Fruit fly (Drosophila melanogaster) whole organism, embryonic: ENCODE data around the gene CG5246.

Experiments
- ATbp ChIP-seq: fragments of 200-800 bp; sonication (Bioruptor generic); optimal IDR thresholded peaks from 2 replicates; lab custom pipeline; 2017; ENCODE audit warnings: missing biosample characterization, mild to moderate bottlenecking, missing genetic modification characterization, missing genetic modification reagents
- Blimp-1 ChIP-seq: fragments of 200-800 bp; sonication (Bioruptor generic); optimal IDR thresholded peaks from 3 replicates; lab custom pipeline; 2018; ENCODE audit warnings: missing biosample characterization, missing genetic modification characterization, mild to moderate bottlenecking, moderate library complexity, missing genetic modification reagents
- CG10431 ChIP-seq: fragments of 200-800 bp; sonication (Bioruptor generic); optimal IDR thresholded peaks from 3 replicates; lab custom pipeline; 2018; ENCODE audit warnings: missing biosample characterization, mild to moderate bottlenecking, missing genetic modification characterization
- CG10565 ChIP-seq: fragments of 200-800 bp; sonication (Bioruptor generic); optimal IDR thresholded peaks from 3 replicates; lab custom pipeline; 2016; ENCODE audit warnings: missing biosample characterization, mild to moderate bottlenecking, missing genetic modification characterization
- CG11247 ChIP-seq: fragments of 200-800 bp; sonication (Bioruptor generic); IDR thresholded peaks from 2 replicates; pipeline ENCODE4 v1.3.6; 2022; ENCODE audit warnings: missing biosample characterization, missing genetic modification characterization
- CG14441 ChIP-seq: fragments of 200-800 bp; sonication (Bioruptor generic); IDR thresholded peaks from 2 replicates; pipeline ENCODE4 v1.3.6; 2022; ENCODE audit warnings: missing biosample characterization, missing genetic modification characterization
- CG17361 ChIP-seq: fragments of 200-800 bp; sonication (Bioruptor generic); IDR thresholded peaks from 3 replicates; pipeline ENCODE4 v1.3.6; 2022; ENCODE audit warnings: missing biosample characterization, missing genetic modification characterization
- CG17802 ChIP-seq: fragments of 200-800 bp; sonication (Bioruptor generic); optimal IDR thresholded peaks from 2 replicates; lab custom pipeline; 2018; ENCODE audit warnings: missing biosample characterization, mild to moderate bottlenecking, missing genetic modification characterization, moderate library complexity
- CG2129 ChIP-seq: fragments of 200-800 bp; sonication (Bioruptor generic); IDR thresholded peaks from 2 replicates; pipeline ENCODE4 v1.3.6; 2022; ENCODE audit warnings: missing biosample characterization, missing genetic modification characterization; ENCODE audit not compliant: partially characterized antibody
- CG31224 ChIP-seq: fragments of 200-800 bp; sonication (Bioruptor generic); IDR thresholded peaks from 2 replicates; pipeline ENCODE4 v1.3.6; 2022; ENCODE audit warnings: missing biosample characterization, missing genetic modification characterization
- CG31388 ChIP-seq: fragments of 200-800 bp; sonication (Bioruptor generic); optimal IDR thresholded peaks from 2 replicates; lab custom pipeline; 2016; ENCODE audit warnings: missing biosample characterization, missing genetic modification characterization
- CG34224 ChIP-seq: fragments of 200-800 bp; sonication (Bioruptor generic); IDR thresholded peaks from 3 replicates; pipeline ENCODE4 v1.3.6; 2022; ENCODE audit warnings: missing biosample characterization, missing genetic modification characterization; ENCODE audit not compliant: partially characterized antibody
- CG4360 ChIP-seq: fragments of 200-800 bp; sonication (Bioruptor generic); IDR thresholded peaks from 2 replicates; pipeline ENCODE4 v1.3.6; 2022; ENCODE audit warnings: missing biosample characterization, missing genetic modification characterization
- CG6175 ChIP-seq: fragments of 200-800 bp; sonication (Bioruptor generic); IDR thresholded peaks from 3 replicates; pipeline ENCODE4 v1.3.6; 2022; ENCODE audit warnings: missing biosample characterization, missing genetic modification characterization
- CG6254 ChIP-seq: fragments of 200-800 bp; sonication (Bioruptor generic); optimal IDR thresholded peaks from 3 replicates; lab custom pipeline; 2017; ENCODE audit warnings: mild to moderate bottlenecking, missing biosample characterization, missing genetic modification reagents, missing genetic modification characterization
- CG7745 ChIP-seq: fragments of 200-800 bp; sonication (Bioruptor generic); optimal IDR thresholded peaks from 2 replicates; lab custom pipeline; 2018; ENCODE audit warnings: missing biosample characterization, mild to moderate bottlenecking, missing genetic modification characterization, moderate library complexity
- CG8089 ChIP-seq: fragments of 200-800 bp; sonication (Bioruptor generic); optimal IDR thresholded peaks from 3 replicates; lab custom pipeline; 2016; ENCODE audit warnings: missing biosample characterization, missing genetic modification characterization
- CkIIα-i1 ChIP-seq: fragments of 200-800 bp; sonication (Bioruptor generic); IDR thresholded peaks from 2 replicates; pipeline ENCODE4 v1.3.6; 2022; ENCODE audit warnings: missing biosample characterization, missing genetic modification characterization
- CrebB ChIP-seq: fragments of 200-800 bp; sonication (Bioruptor generic); optimal IDR thresholded peaks from 3 replicates; lab custom pipeline; 2018; ENCODE audit warnings: missing biosample characterization, mild to moderate bottlenecking, missing genetic modification characterization
- D ChIP-seq, 2 experiments: fragments of 200-800 bp in 1 of 2; fragments of >200 bp in 1 of 2; sonication (Bioruptor generic) in 1 of 2; optimal IDR thresholded peaks; 2 replicates in 1 of 2; 3 replicates in 1 of 2; lab custom pipeline; 2017; ENCODE audit warnings: mild to moderate bottlenecking in 1 of 2, missing biosample characterization in 1 of 2, missing genetic modification characterization in 1 of 2, missing genetic modification reagents in 1 of 2
- Dip2 ChIP-seq: fragments of 200-800 bp; sonication (Bioruptor generic); IDR thresholded peaks from 2 replicates; pipeline ENCODE4 v1.3.6; 2022; ENCODE audit warnings: missing biosample characterization, missing genetic modification characterization
- Dll ChIP-seq: fragments of 200-800 bp; sonication (Bioruptor generic); IDR thresholded peaks from 4 replicates; pipeline ENCODE4 v1.3.6; 2022; ENCODE audit warnings: missing biosample characterization, missing genetic modification characterization; ENCODE audit not compliant: partially characterized antibody
- Ets65A ChIP-seq: fragments of 200-800 bp; sonication (Bioruptor generic); peaks from one replicate; lab custom pipeline; 2016; ENCODE audit warnings: missing biosample characterization, missing genetic modification characterization
- HLH4C ChIP-seq: fragments of 200-800 bp; sonication (Bioruptor generic); IDR thresholded peaks from 3 replicates; pipeline ENCODE4 v1.3.6; 2022; ENCODE audit warnings: missing biosample characterization, missing genetic modification characterization; ENCODE audit not compliant: partially characterized antibody
- Mrtf ChIP-seq: fragments of 200-800 bp; sonication (Bioruptor generic); IDR thresholded peaks from 3 replicates; pipeline ENCODE4 v1.3.6; 2022; ENCODE audit warnings: missing biosample characterization, missing genetic modification characterization
- NfI ChIP-seq: fragments of 200-800 bp; sonication (Bioruptor generic); optimal IDR thresholded peaks from 3 replicates; lab custom pipeline; 2018; ENCODE audit warnings: missing biosample characterization, mild to moderate bottlenecking, missing genetic modification characterization, moderate library complexity
- Opbp ChIP-seq: fragments of 200-800 bp; sonication (Bioruptor generic); IDR thresholded peaks from 3 replicates; pipeline ENCODE4 v1.3.6; 2022; ENCODE audit warnings: missing biosample characterization, missing genetic modification characterization; ENCODE audit not compliant: partially characterized antibody
- Ssrp ChIP-seq: fragments of 200-800 bp; sonication (Bioruptor generic); optimal IDR thresholded peaks from 2 replicates; lab custom pipeline; 2018; ENCODE audit warnings: missing biosample characterization, mild to moderate bottlenecking, missing genetic modification characterization, moderate library complexity
- aop ChIP-seq: fragments of 200-800 bp; sonication (Bioruptor generic); IDR thresholded peaks from 2 replicates; pipeline ENCODE4 v1.3.6; 2022; ENCODE audit warnings: missing biosample characterization, missing genetic modification characterization
- bbx ChIP-seq: fragments of 200-800 bp; sonication (Bioruptor generic); IDR thresholded peaks from 2 replicates; pipeline ENCODE4 v1.3.6; 2022; ENCODE audit warnings: missing biosample characterization, missing genetic modification characterization; ENCODE audit not compliant: partially characterized antibody
- bigmax ChIP-seq: fragments of 200-800 bp; sonication (Bioruptor generic); optimal IDR thresholded peaks from 2 replicates; lab custom pipeline; 2018; ENCODE audit warnings: missing biosample characterization, mild to moderate bottlenecking, missing genetic modification characterization
- croc ChIP-seq: fragments of 200-800 bp; sonication (Bioruptor generic); conservative IDR thresholded peaks from 3 replicates; pipeline ENCODE4 v1.3.6; 2022; ENCODE audit warnings: missing biosample characterization, missing genetic modification characterization
- crol ChIP-seq: fragments of 200-800 bp; sonication (Bioruptor generic); IDR thresholded peaks from 2 replicates; pipeline ENCODE4 v1.3.6; 2022; ENCODE audit warnings: missing biosample characterization, missing genetic modification characterization
- dmrt11E ChIP-seq: fragments of 200-800 bp; sonication (Bioruptor generic); optimal IDR thresholded peaks from 3 replicates; lab custom pipeline; 2018; ENCODE audit warnings: missing biosample characterization, mild to moderate bottlenecking, missing genetic modification characterization, moderate library complexity
- fd96Cb ChIP-seq: fragments of 200-800 bp; sonication (Bioruptor generic); optimal IDR thresholded peaks from 2 replicates; lab custom pipeline; 2018; ENCODE audit warnings: missing biosample characterization, mild to moderate bottlenecking, missing genetic modification characterization, moderate library complexity
- gce ChIP-seq: fragments of 200-800 bp; sonication (Bioruptor generic); IDR thresholded peaks from 3 replicates; pipeline ENCODE4 v1.3.6; 2022; ENCODE audit warnings: missing biosample characterization, missing genetic modification characterization
- gcm ChIP-seq: fragments of 200-800 bp; sonication (Bioruptor generic); optimal IDR thresholded peaks from 2 replicates; lab custom pipeline; 2019; ENCODE audit warnings: missing biosample characterization, mild to moderate bottlenecking, missing genetic modification characterization, moderate library complexity
- gem ChIP-seq: fragments of 200-800 bp; sonication (Bioruptor generic); optimal IDR thresholded peaks from 2 replicates; lab custom pipeline; 2019; ENCODE audit warnings: missing biosample characterization, mild to moderate bottlenecking, missing genetic modification characterization, moderate library complexity
- ken ChIP-seq: fragments of 200-800 bp; sonication (Bioruptor generic); IDR thresholded peaks from 3 replicates; pipeline ENCODE4 v1.3.6; 2022; ENCODE audit warnings: missing biosample characterization, missing genetic modification characterization
- klu ChIP-seq: fragments of 200-800 bp; sonication (Bioruptor generic); IDR thresholded peaks from 2 replicates; pipeline ENCODE4 v1.3.6; 2022; ENCODE audit warnings: missing biosample characterization, missing genetic modification characterization
- maf-S ChIP-seq: fragments of 200-800 bp; sonication (Bioruptor generic); optimal IDR thresholded peaks from 2 replicates; lab custom pipeline; 2016; ENCODE audit warnings: missing biosample characterization, missing genetic modification characterization
- pita ChIP-seq: fragments of 200-800 bp; sonication (Bioruptor generic); optimal IDR thresholded peaks from 2 replicates; lab custom pipeline; 2017; ENCODE audit warnings: missing biosample characterization, mild to moderate bottlenecking, missing genetic modification characterization
- sd ChIP-seq: fragments of 200-800 bp; sonication (Bioruptor generic); optimal IDR thresholded peaks from 3 replicates; lab custom pipeline; 2018; ENCODE audit warnings: missing biosample characterization, mild to moderate bottlenecking, missing genetic modification characterization, moderate library complexity
- so ChIP-seq: fragments of 200-800 bp; sonication (Bioruptor generic); IDR thresholded peaks from 3 replicates; pipeline ENCODE4 v1.3.6; 2022; ENCODE audit warnings: missing biosample characterization, missing genetic modification characterization
- stc ChIP-seq: fragments of 200-800 bp; sonication (Bioruptor generic); IDR thresholded peaks from 2 replicates; pipeline ENCODE4 v1.3.6; 2022; ENCODE audit warnings: missing biosample characterization, missing genetic modification characterization
- tap ChIP-seq: fragments of 200-800 bp; optimal IDR thresholded peaks from 3 replicates; lab custom pipeline; 2019; ENCODE audit warnings: missing biosample characterization, mild to moderate bottlenecking, missing genetic modification characterization, moderate library complexity
- tgo ChIP-seq: fragments of 200-800 bp; sonication (Bioruptor generic); IDR thresholded peaks from 3 replicates; pipeline ENCODE4 v1.3.6; 2022; ENCODE audit warnings: missing biosample characterization, missing genetic modification characterization
- tup ChIP-seq: fragments of 200-800 bp; sonication (Bioruptor generic); optimal IDR thresholded peaks from 2 replicates; lab custom pipeline; 2016; ENCODE audit warnings: missing biosample characterization, mild to moderate bottlenecking, missing genetic modification characterization, moderate library complexity

CG5246 gene

DNA sequence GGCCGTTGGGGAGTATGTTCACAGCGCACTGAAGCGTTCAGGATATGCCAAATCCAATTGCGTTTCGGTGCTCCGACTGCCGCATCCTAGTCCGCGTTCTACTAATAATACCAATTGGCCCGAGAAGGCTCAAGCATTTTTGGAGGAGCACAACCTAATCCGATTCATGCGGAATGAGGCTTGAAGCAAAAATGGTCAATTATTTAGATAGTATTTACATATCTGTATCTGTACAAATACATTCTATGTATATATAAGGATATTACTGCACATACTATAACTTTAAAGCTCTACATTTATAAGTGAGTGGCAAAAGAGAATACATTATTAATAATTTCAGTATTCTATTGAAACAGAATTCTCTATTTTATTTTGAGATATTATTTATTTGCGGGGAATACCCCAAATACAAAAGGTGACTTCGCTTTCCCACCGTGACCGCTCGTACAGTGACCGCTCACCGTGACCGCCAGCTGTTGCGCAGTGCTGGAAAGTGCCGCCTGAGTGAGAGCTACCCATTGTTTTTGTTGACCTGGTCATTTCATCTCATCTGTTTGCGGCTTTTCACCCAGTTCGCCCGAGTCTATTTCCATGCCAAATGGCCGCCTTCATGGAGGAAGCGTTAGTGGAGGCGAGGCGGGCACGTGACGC is 15.6 kb downstream of the CG5246 start, which contains the start of gene CG5292 (continued):
- no peak for TF ChIP-seq CG2129 (GFP tag; lab: Robert Waterston, UW)
- TF ChIP-seq CG10431 = peak; percentile 36
- TF ChIP-seq pita (GFP tag; lab: Kevin White, UChicago) = no peak
- TF ChIP-seq CG10565 (GFP tag; lab: Kevin White, UChicago) = no peak
- peak; percentile 32 for TF ChIP-seq tup (GFP tag; lab: Kevin White, UChicago)
- peak; percentile 59; the same call in 2 of the 4 replicates for TF ChIP-seq Dll (GFP tag; lab: Robert Waterston, UW)
- no peak for TF ChIP-seq maf-S
- no peak for TF ChIP-seq gce (GFP tag; lab: Robert Waterston, UW)
- no peak; the same call in 2 of the 3 replicates for TF ChIP-seq CG17361 (GFP tag; lab: Robert Waterston, UW)
- peak; percentile 37 for TF ChIP-seq dmrt11E (tag; lab: Kevin White, UChicago)
- TF ChIP-seq aop (GFP tag; lab: Robert Waterston, UW) = no peak
- no peak; the same call in 1 of the 2 replicates for TF ChIP-seq CG4360 (GFP tag; lab: Robert Waterston, UW)
- no peak for TF ChIP-seq tap (tag; lab: Kevin White, UChicago)
- peak; percentile 65 for TF ChIP-seq CG34224
- TF ChIP-seq Ssrp (tag; lab: Kevin White, UChicago) = no peak
- TF ChIP-seq CG11247 (GFP tag; lab: Robert Waterston, UW) = peak; percentile 47; the same call in 1 of the 2 replicates
- TF ChIP-seq CkIIα-i1 = no peak
- TF ChIP-seq CG31224 (GFP tag; lab: Robert Waterston, UW) = no peak
- TF ChIP-seq crol (GFP tag; lab: Robert Waterston, UW) = no peak
- TF ChIP-seq Dip2 = no peak
- TF ChIP-seq CrebB (tag; lab: Kevin White, UChicago) = peak; percentile 19
- TF ChIP-seq gcm (GFP tag; lab: Kevin White, UChicago) = no peak
- no peak for TF ChIP-seq Mrtf
- TF ChIP-seq Opbp (GFP tag; lab: Robert Waterston, UW) = peak; percentile 73
- TF ChIP-seq gem (tag; lab: Kevin White, UChicago) = no peak
- no peak for TF ChIP-seq CG6175 (GFP tag; lab: Robert Waterston, UW)
- TF ChIP-seq ATbp (GFP tag; lab: Kevin White, UChicago) = peak; percentile 8
- peak; percentile 50 for TF ChIP-seq CG14441 (GFP tag; lab: Robert Waterston, UW)
- peak; percentile 49; the same call in 1 of the 3 replicates for TF ChIP-seq so (GFP tag; lab: Robert Waterston, UW)
- TF ChIP-seq HLH4C (GFP tag; lab: Robert Waterston, UW) = peak; percentile 23; the same call in 1 of the 3 replicates
- TF ChIP-seq D (optimal IDR thresholded peaks at IDR 0.05; lab: Kevin White, UChicago) = no peak
- TF ChIP-seq D (GFP tag; optimal IDR thresholded peaks at IDR 0.05; lab: Kevin White, UChicago) = peak; percentile 39
- TF ChIP-seq CG31388 (GFP tag; lab: Kevin White, UChicago) = no peak
- TF ChIP-seq Ets65A (GFP tag; lab: Kevin White, UChicago) = peak; percentile 94
- TF ChIP-seq CG6254 = no peak
- peak; percentile 62 for TF ChIP-seq bbx (GFP tag; lab: Robert Waterston, UW)
- TF ChIP-seq CG7745 (tag; lab: Kevin White, UChicago) = no peak
- no peak for TF ChIP-seq CG17802
- 0 out of 3 replicates have a peak, but pooled peaks have one; percentile 36 for TF ChIP-seq ken (GFP tag; lab: Robert Waterston, UW)
- peak; percentile 58 for TF ChIP-seq stc (GFP tag; lab: Robert Waterston, UW)
- peak; percentile 55 for TF ChIP-seq NfI (GFP tag; lab: Kevin White, UChicago)
- no peak for TF ChIP-seq CG8089
- TF ChIP-seq klu = no peak
- peak; percentile 40; the same call in 2 of the 3 replicates for TF ChIP-seq croc (GFP tag; lab: Robert Waterston, UW)
- TF ChIP-seq Blimp-1 (GFP tag; lab: Kevin White, UChicago) = no peak
- no peak for TF ChIP-seq bigmax (GFP tag; lab: Kevin White, UChicago)
- TF ChIP-seq tgo (GFP tag; lab: Robert Waterston, UW) = peak; percentile 52; the same call in 2 of the 3 replicates
- TF ChIP-seq fd96Cb = no peak
- TF ChIP-seq sd (tag; lab: Kevin White, UChicago) = no peak
